Worm (Caenorhabditis elegans): ENCODE results near the gene col-164.

ce11 chrX:2120961-2121360 lies 27.7 kb downstream of the col-164 start, which contains the start of gene gpa-5:
- no peak for TF ChIP-seq W03F9.2 (tag; optimal IDR thresholded peaks at IDR 0.05)
- no peak for TF ChIP-seq him-1 (tag; optimal IDR thresholded peaks at IDR 0.05)

Measured in whole organism, L4/young adult.